Worm (Caenorhabditis elegans) whole organism, mixed stage, embryonic: ENCODE measurements around the gene atgp-2.

Experiments used
- ceh-39 ChIP-seq: fragments of 150-350 bp; optimal IDR thresholded peaks from 2 replicates; lab custom pipeline; 2014; ENCODE audit warnings: missing biosample characterization, missing genetic modification characterization
- drap-1 ChIP-seq: fragments of 200-800 bp; sonication (Bioruptor generic); optimal IDR thresholded peaks from 3 replicates; lab custom pipeline; 2018; ENCODE audit warnings: mild to moderate bottlenecking, missing genetic modification characterization, missing compliant biosample characterization
- elt-1 ChIP-seq: sonication (generic microtip); optimal IDR thresholded peaks from 2 replicates; lab custom pipeline; 2017; ENCODE audit warnings: missing genetic modification characterization, mild to moderate bottlenecking, missing compliant biosample characterization, antibody characterized with exemption, moderate library complexity, borderline replicate concordance; ENCODE audit not compliant: insufficient read depth
- flh-1 ChIP-seq: fragments of 200-800 bp; sonication (Bioruptor generic); optimal IDR thresholded peaks from 2 replicates; lab custom pipeline; 2018; ENCODE audit warnings: mild to moderate bottlenecking, missing genetic modification characterization, moderate library complexity, missing compliant biosample characterization
- ham-2 ChIP-seq: fragments of 200-800 bp; sonication (Bioruptor generic); optimal IDR thresholded peaks from 2 replicates; lab custom pipeline; 2018; ENCODE audit warnings: mild to moderate bottlenecking, missing genetic modification characterization, missing compliant biosample characterization
- hlh-1 ChIP-seq: fragments of 150-350 bp; optimal IDR thresholded peaks from 2 replicates; lab custom pipeline; 2014; ENCODE audit warnings: missing biosample characterization, missing genetic modification reagents, missing genetic modification characterization
- lsy-2 ChIP-seq: fragments of 150-350 bp; optimal IDR thresholded peaks from 2 replicates; lab custom pipeline; 2014; ENCODE audit warnings: missing biosample characterization, missing genetic modification characterization
- mls-2 ChIP-seq: sonication (generic microtip); optimal IDR thresholded peaks from 2 replicates; lab custom pipeline; 2016; ENCODE audit warnings: mild to moderate bottlenecking, missing genetic modification characterization, moderate library complexity, missing compliant biosample characterization
- nhr-12 ChIP-seq: fragments of 150-350 bp; optimal IDR thresholded peaks from 2 replicates; lab custom pipeline; 2014; ENCODE audit warnings: missing biosample characterization, missing genetic modification characterization
- nhr-2 ChIP-seq: fragments of 150-350 bp; optimal IDR thresholded peaks from 2 replicates; lab custom pipeline; 2014; ENCODE audit warnings: missing biosample characterization, missing genetic modification characterization
- nhr-28 ChIP-seq: fragments of 150-350 bp; optimal IDR thresholded peaks from 2 replicates; lab custom pipeline; 2014; ENCODE audit warnings: missing biosample characterization, missing genetic modification characterization
- nhr-76 ChIP-seq: sonication (generic microtip); optimal IDR thresholded peaks from 2 replicates; lab custom pipeline; 2017; ENCODE audit warnings: missing biosample characterization, missing genetic modification characterization
- tbx-8 ChIP-seq: fragments of 200-800 bp; sonication (Bioruptor generic); optimal IDR thresholded peaks from 2 replicates; lab custom pipeline; 2018; ENCODE audit warnings: mild to moderate bottlenecking, missing genetic modification characterization, moderate library complexity, missing compliant biosample characterization
- unc-120 ChIP-seq: sonication (generic microtip); optimal IDR thresholded peaks from 2 replicates; lab custom pipeline; 2017; ENCODE audit warnings: missing genetic modification characterization, missing compliant biosample characterization; ENCODE audit not compliant: poor library complexity, severe bottlenecking
- unc-39 ChIP-seq: fragments of 150-350 bp; optimal IDR thresholded peaks from 2 replicates; lab custom pipeline; 2014; ENCODE audit warnings: missing biosample characterization, missing genetic modification characterization
- zip-8 ChIP-seq: fragments of 150-350 bp; optimal IDR thresholded peaks from 2 replicates; lab custom pipeline; 2014; ENCODE audit warnings: missing biosample characterization, missing genetic modification characterization

The atgp-2 gene

DNA sequence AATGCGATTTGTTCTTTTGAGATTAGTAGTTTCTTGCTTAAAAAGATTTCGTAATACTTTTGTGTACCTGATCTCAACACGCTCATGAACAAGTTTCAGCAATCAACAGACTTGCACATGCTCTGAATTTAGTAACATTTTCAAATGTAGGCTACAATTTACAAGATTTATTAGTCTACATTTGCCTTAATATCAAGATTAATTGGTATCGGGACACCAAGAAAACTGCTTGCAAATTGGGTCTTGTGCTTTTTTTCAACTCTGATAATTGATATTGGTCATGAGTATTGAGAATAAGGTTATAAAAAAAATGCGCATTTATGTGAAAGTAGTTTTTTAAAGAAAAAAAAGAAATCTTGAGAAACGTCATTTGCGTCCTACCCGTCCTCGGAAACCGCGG, 51.3 kb downstream of the atgp-2 start:
- TF ChIP-seq zip-8 (tag; lab: Kevin White, UChicago) (no peak), flh-1 (GFP tag; lab: Kevin White, UChicago) (no peak), tbx-8 (GFP tag; lab: Kevin White, UChicago) (no peak), lsy-2 (tag; lab: Kevin White, UChicago) (no peak), unc-120 (tag; lab: Kevin White, UChicago) (no peak), unc-39 (tag; lab: Kevin White, UChicago) (no peak), nhr-76 (tag; lab: Kevin White, UChicago) (no peak)

DNA sequence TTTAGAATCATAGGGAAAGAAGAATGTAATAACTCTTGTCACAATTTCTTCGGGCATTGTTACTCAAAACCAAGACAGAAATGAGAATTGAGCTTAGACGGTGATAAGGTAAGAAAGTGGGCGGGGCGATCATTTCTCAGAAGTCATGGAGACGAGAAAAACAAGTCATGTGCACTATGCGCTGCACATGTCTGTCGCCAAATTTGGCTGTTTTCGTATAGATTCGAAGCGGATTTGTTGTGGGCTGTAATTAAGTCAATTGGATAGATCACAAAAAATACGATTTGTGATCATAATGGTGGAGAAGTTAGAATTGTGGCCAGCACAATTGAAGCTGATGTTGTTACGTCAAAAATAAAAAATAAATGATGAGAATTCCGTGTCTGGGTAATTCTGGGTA, 52.2 kb downstream of the atgp-2 start, which contains the start of gene C01G12.7:
Gene C01G12.7, minus strand, starts transcription at position 195 of the 400 bp plus-strand sequence.
- TF ChIP-seq ham-2 (GFP tag; lab: Kevin White, UChicago): no peak
- TF ChIP-seq drap-1 (GFP tag; lab: Kevin White, UChicago): no peak
- TF ChIP-seq hlh-1 (tag; lab: Kevin White, UChicago): no peak
- TF ChIP-seq flh-1 (GFP tag; lab: Kevin White, UChicago): no peak
- no peak for TF ChIP-seq nhr-28 (tag; lab: Kevin White, UChicago)
- no peak for TF ChIP-seq nhr-2 (tag; lab: Kevin White, UChicago)
- TF ChIP-seq nhr-76 (tag; lab: Kevin White, UChicago): no peak
- TF ChIP-seq ceh-39: no peak
- no peak for TF ChIP-seq mls-2 (tag; lab: Kevin White, UChicago)
- no peak for TF ChIP-seq tbx-8 (GFP tag; lab: Kevin White, UChicago)
- no peak for TF ChIP-seq zip-8 (tag; lab: Kevin White, UChicago)
- TF ChIP-seq nhr-12 (tag; lab: Kevin White, UChicago): no peak
- no peak for TF ChIP-seq elt-1 (tag; lab: Kevin White, UChicago)
- TF ChIP-seq, all 35 proteins: peak for 0
